Fruit fly (Drosophila melanogaster): ENCODE data around the gene Ptpa.
A peak's percentile ranks its signal among the peaks of the same experiment; 100 is the strongest.

Ptpa gene

dm6 chr2L:3397594-3398073 lies 20.8 kb downstream of the Ptpa start, which contains the start of gene CG34175 (continued):
- TF ChIP-seq CG9727 (GFP tag; optimal IDR thresholded peaks at IDR 0.05), result no peak
- TF ChIP-seq dysf (GFP tag; IDR thresholded peaks at IDR 0.05), result no peak
- TF ChIP-seq abd-A (tag; optimal IDR thresholded peaks at IDR 0.05), result no peak
- no peak for TF ChIP-seq pnt (GFP tag; optimal IDR thresholded peaks at IDR 0.05)
- no peak for TF ChIP-seq Ravus (GFP tag; IDR thresholded peaks at IDR 0.05)
- TF ChIP-seq PHDP (tag; optimal IDR thresholded peaks at IDR 0.05), result peak; percentile 62
- TF ChIP-seq CG14050 (GFP tag; IDR thresholded peaks at IDR 0.05), result no peak
- TF ChIP-seq Oli (tag; optimal IDR thresholded peaks at IDR 0.05), result no peak
- no peak for TF ChIP-seq dimm (GFP tag; IDR thresholded peaks at IDR 0.05)
- TF ChIP-seq her (GFP tag; optimal IDR thresholded peaks at IDR 0.05), result no peak
- peak; percentile 36 for TF ChIP-seq Sox102F (GFP tag; optimal IDR thresholded peaks at IDR 0.05)
- no peak for TF ChIP-seq Opbp (GFP tag; IDR thresholded peaks at IDR 0.05; ENCODE audit: partially characterized antibody)
- no peak for TF ChIP-seq Adf1 (GFP tag; IDR thresholded peaks at IDR 0.05)
- no peak for TF ChIP-seq H15 (GFP tag; IDR thresholded peaks at IDR 0.05)
- no peak for TF ChIP-seq Hr51 (GFP tag; optimal IDR thresholded peaks at IDR 0.05)
- no peak for TF ChIP-seq wek (GFP tag; optimal IDR thresholded peaks at IDR 0.05)
- TF ChIP-seq CoRest (tag; optimal IDR thresholded peaks at IDR 0.05), result peak; percentile 0
- no peak for TF ChIP-seq CG1603 (tag; optimal IDR thresholded peaks at IDR 0.05)
- TF ChIP-seq org-1 (GFP tag; optimal IDR thresholded peaks at IDR 0.05), result no peak
- TF ChIP-seq slou (GFP tag; optimal IDR thresholded peaks at IDR 0.05), result no peak
- TF ChIP-seq CG34224 (GFP tag; IDR thresholded peaks at IDR 0.05; ENCODE audit: partially characterized antibody), result no peak
- TF ChIP-seq CG17361 (GFP tag; IDR thresholded peaks at IDR 0.05), result no peak
- peak; percentile 2 for TF ChIP-seq mirr (GFP tag; optimal IDR thresholded peaks at IDR 0.05)
- no peak for TF ChIP-seq cg (GFP tag; optimal IDR thresholded peaks at IDR 0.05)
- peak; percentile 16 for TF ChIP-seq CG31365 (tag; optimal IDR thresholded peaks at IDR 0.05)
- peak; percentile 16 for TF ChIP-seq Hmr (GFP tag; optimal IDR thresholded peaks at IDR 0.05)
- TF ChIP-seq Aef1 (GFP tag; IDR thresholded peaks at IDR 0.05), result no peak
- no peak for TF ChIP-seq dati (GFP tag; IDR thresholded peaks at IDR 0.05)
- peak; percentile 3 for TF ChIP-seq ATbp (GFP tag; optimal IDR thresholded peaks at IDR 0.05)
- no peak for TF ChIP-seq CG8359 (GFP tag; optimal IDR thresholded peaks at IDR 0.05; ENCODE audit: borderline replicate concordance)
- peak; percentile 78 for TF ChIP-seq sens (GFP tag)
- TF ChIP-seq fd3F (GFP tag; optimal IDR thresholded peaks at IDR 0.05), result peak; percentile 25
- no peak for TF ChIP-seq bsh (GFP tag; optimal IDR thresholded peaks at IDR 0.05)
- TF ChIP-seq CG5953 (GFP tag; IDR thresholded peaks at IDR 0.05), result no peak
- no peak for TF ChIP-seq CG12155 (GFP tag; optimal IDR thresholded peaks at IDR 0.05)
- no peak for TF ChIP-seq Dll (GFP tag; IDR thresholded peaks at IDR 0.05; ENCODE audit: partially characterized antibody)
- no peak for TF ChIP-seq pho (GFP tag; optimal IDR thresholded peaks at IDR 0.05)
- no peak for TF ChIP-seq CG17912 (GFP tag; optimal IDR thresholded peaks at IDR 0.05)
- no peak for TF ChIP-seq CG10959 (GFP tag; IDR thresholded peaks at IDR 0.05)
- TF ChIP-seq croc (GFP tag; conservative IDR thresholded peaks at IDR 0.05), result no peak
- peak; percentile 2 for TF ChIP-seq CG15514 (GFP tag; optimal IDR thresholded peaks at IDR 0.05)
- TF ChIP-seq Dip3 (GFP tag; optimal IDR thresholded peaks at IDR 0.05), result no peak
- TF ChIP-seq en (GFP tag; optimal IDR thresholded peaks at IDR 0.05), result no peak
- TF ChIP-seq CG2202 (tag; optimal IDR thresholded peaks at IDR 0.05), result peak; percentile 14
- TF ChIP-seq hkb (optimal IDR thresholded peaks at IDR 0.05), result no peak
- TF ChIP-seq hkb (GFP tag; IDR thresholded peaks at IDR 0.05), result no peak
- no peak for TF ChIP-seq grau (tag; optimal IDR thresholded peaks at IDR 0.05)
- no peak for TF ChIP-seq cas (GFP tag; IDR thresholded peaks at IDR 0.05)
- TF ChIP-seq CG16863 (GFP tag; optimal IDR thresholded peaks at IDR 0.05), result no peak
- TF ChIP-seq CG32532 (GFP tag; IDR thresholded peaks at IDR 0.05), result no peak
- TF ChIP-seq Dfd (GFP tag; optimal IDR thresholded peaks at IDR 0.05), result no peak
- no peak for TF ChIP-seq HmgD (GFP tag; optimal IDR thresholded peaks at IDR 0.05)
